Worm (Caenorhabditis elegans) whole organism, young adult: ENCODE results near the gene R193.2.

Experiments used
- F33H1.4 ChIP-seq: fragments of 200-800 bp; sonication (Bioruptor generic); IDR thresholded peaks from 2 replicates; pipeline ENCODE4 v1.3.6; 2022; ENCODE audit warnings: missing genetic modification reagents, missing genetic modification characterization, missing compliant biosample characterization
- ceh-79 ChIP-seq: sonication (generic microtip); optimal IDR thresholded peaks from 2 replicates; lab custom pipeline; 2017; ENCODE audit warnings: mild to moderate bottlenecking, missing genetic modification characterization, missing compliant biosample characterization
- chd-7 ChIP-seq: sonication (generic microtip); optimal IDR thresholded peaks from 2 replicates; lab custom pipeline; 2016; ENCODE audit warnings: mild to moderate bottlenecking, missing genetic modification characterization, moderate library complexity, missing compliant biosample characterization
- dpl-1 ChIP-seq: fragments of 150-350 bp; optimal IDR thresholded peaks from 2 replicates; lab custom pipeline; 2014; ENCODE audit warnings: missing biosample characterization, missing genetic modification reagents, missing genetic modification characterization
- efl-1 ChIP-seq: fragments of 150-350 bp; optimal IDR thresholded peaks from 2 replicates; lab custom pipeline; 2014; ENCODE audit warnings: missing biosample characterization, missing genetic modification reagents, missing genetic modification characterization
- nfyb-1 ChIP-seq: fragments of 200-800 bp; sonication (Bioruptor generic); IDR thresholded peaks from 2 replicates; pipeline ENCODE4 v1.3.6; 2022; ENCODE audit warnings: missing genetic modification reagents, missing genetic modification characterization, missing compliant biosample characterization
- nhr-90 ChIP-seq: sonication (generic microtip); optimal IDR thresholded peaks from 2 replicates; lab custom pipeline; 2016; ENCODE audit warnings: missing genotype, mild to moderate bottlenecking, missing genetic modification characterization, missing compliant biosample characterization
- snpc-4 ChIP-seq, 5 experiments: fragments of 150-350 bp in 1 of 5; sonication (generic microtip) in 4 of 5; optimal IDR thresholded peaks; 2 replicates each; lab custom pipeline; 2014 to 2018; ENCODE audit warnings: missing genetic modification characterization in 5 of 5, missing biosample characterization in 3 of 5, antibody characterized with exemption in 2 of 5, mild to moderate bottlenecking in 2 of 5, missing compliant biosample characterization in 2 of 5, missing genotype in 2 of 5, moderate library complexity in 2 of 5, missing genetic modification reagents in 1 of 5
- unc-130 ChIP-seq: sonication (generic microtip); optimal IDR thresholded peaks from 2 replicates; lab custom pipeline; 2016; ENCODE audit warnings: missing genetic modification reagents, missing genetic modification characterization, missing compliant biosample characterization
- zfh-2 ChIP-seq: fragments of 200-800 bp; sonication (Bioruptor generic); conservative IDR thresholded peaks from 2 replicates; pipeline ENCODE4 v1.3.6; 2022; ENCODE audit warnings: missing genetic modification reagents, missing genetic modification characterization, missing compliant biosample characterization

- TF ChIP-seq snpc-4 (GFP tag; optimal IDR thresholded peaks at IDR 0.05; lab: Kevin White, UChicago) = no peak
- no peak for TF ChIP-seq snpc-4 (tag; optimal IDR thresholded peaks at IDR 0.05; lab: Kevin White, UChicago)
- no peak for TF ChIP-seq chd-7 (tag; lab: Kevin White, UChicago)
- no peak for TF ChIP-seq efl-1
- no peak for TF ChIP-seq dpl-1 (GFP tag; lab: Kevin White, UChicago)
- TF ChIP-seq nhr-90 (tag; lab: Kevin White, UChicago) = no peak
- no peak for TF ChIP-seq nfyb-1 (GFP tag; lab: Robert Waterston, UW)
- no peak for TF ChIP-seq zfh-2 (GFP tag; lab: Robert Waterston, UW)
- no peak for TF ChIP-seq ceh-79
- TF ChIP-seq unc-130 (GFP tag; lab: Kevin White, UChicago) = no peak
- no peak for TF ChIP-seq F33H1.4 (GFP tag; lab: Robert Waterston, UW)
Measured at ce11 chrX:1183985-1184384, 35.6 kb upstream of the R193.2 start.
